Worm (Caenorhabditis elegans) whole organism, L4/young adult: ENCODE results near the gene C18B2.4.

Source experiments
- dao-5 ChIP-seq: sonication (generic microtip); optimal IDR thresholded peaks from 2 replicates; lab custom pipeline; 2016; ENCODE audit warnings: missing genotype, missing genetic modification characterization, moderate library complexity, missing compliant biosample characterization
- him-1 ChIP-seq: sonication (generic microtip); optimal IDR thresholded peaks from 2 replicates; lab custom pipeline; 2016; ENCODE audit warnings: missing genotype, missing genetic modification reagents, missing genetic modification characterization, missing compliant biosample characterization

ce11 chrX:3623162-3623561 is 17.6 kb upstream of the C18B2.4 start, which contains the start of gene C18B2.2:
- no peak for TF ChIP-seq him-1 (tag; lab: Kevin White, UChicago)
- TF ChIP-seq dao-5 (tag; lab: Kevin White, UChicago), result no peak
